Worm (Caenorhabditis elegans) whole organism, late embryonic: ENCODE data around the gene Y53F4B.1.
A peak's percentile ranks its signal among the peaks of the same experiment; 100 is the strongest.
"Not testable (repeated sequence)": the region's sequence is repeated elsewhere in the genome, so short reads cannot be mapped to it uniquely, and the experiment has no call there.

Experiments used
- C38D4.7 ChIP-seq: fragments of 200-800 bp; sonication (Bioruptor generic); optimal IDR thresholded peaks from 2 replicates; lab custom pipeline; 2018; ENCODE audit warnings: mild to moderate bottlenecking, missing genetic modification characterization, moderate library complexity, missing compliant biosample characterization
- K02D7.2 ChIP-seq: sonication (generic microtip); optimal IDR thresholded peaks from 2 replicates; lab custom pipeline; 2017; ENCODE audit warnings: mild to moderate bottlenecking, missing genetic modification characterization, missing compliant biosample characterization
- ceh-18 ChIP-seq: sonication (generic microtip); optimal IDR thresholded peaks from 2 replicates; lab custom pipeline; 2016; ENCODE audit warnings: missing genetic modification characterization, missing compliant biosample characterization
- ceh-22 ChIP-seq: sonication (generic microtip); optimal IDR thresholded peaks from 2 replicates; lab custom pipeline; 2017; ENCODE audit warnings: missing biosample characterization, missing genetic modification characterization
- ceh-24 ChIP-seq: sonication (generic microtip); optimal IDR thresholded peaks from 2 replicates; lab custom pipeline; 2016; ENCODE audit warnings: mild to moderate bottlenecking, missing genetic modification characterization, missing compliant biosample characterization
- ceh-30 ChIP-seq: fragments of 150-350 bp; optimal IDR thresholded peaks from 2 replicates; lab custom pipeline; 2014; ENCODE audit warnings: missing biosample characterization, missing genetic modification characterization
- ceh-31 ChIP-seq: sonication (generic microtip); optimal IDR thresholded peaks from 2 replicates; lab custom pipeline; 2016; ENCODE audit warnings: missing genetic modification characterization, missing compliant biosample characterization
- ceh-34 ChIP-seq: sonication (generic microtip); optimal IDR thresholded peaks from 2 replicates; lab custom pipeline; 2016; ENCODE audit warnings: mild to moderate bottlenecking, missing genetic modification characterization, missing compliant biosample characterization
- ceh-48 ChIP-seq: sonication (generic microtip); optimal IDR thresholded peaks from 2 replicates; lab custom pipeline; 2016; ENCODE audit warnings: missing genetic modification characterization, inconsistent platforms, missing compliant biosample characterization
- ceh-9 ChIP-seq: sonication (generic microtip); optimal IDR thresholded peaks from 2 replicates; lab custom pipeline; 2016; ENCODE audit warnings: mild to moderate bottlenecking, missing genetic modification characterization, inconsistent platforms, missing compliant biosample characterization
- dve-1 ChIP-seq: sonication (generic microtip); optimal IDR thresholded peaks from 2 replicates; lab custom pipeline; 2017; ENCODE audit warnings: antibody characterized with exemption, mild to moderate bottlenecking, missing genetic modification characterization, missing compliant biosample characterization
- elt-2 ChIP-seq: sonication (generic microtip); optimal IDR thresholded peaks from 2 replicates; lab custom pipeline; 2016; ENCODE audit warnings: missing genetic modification reagents, missing genetic modification characterization, missing compliant biosample characterization
- eyg-1 ChIP-seq: sonication (generic microtip); optimal IDR thresholded peaks from 2 replicates; lab custom pipeline; 2016; ENCODE audit warnings: missing genotype, missing genetic modification characterization, missing compliant biosample characterization
- fkh-6 ChIP-seq: sonication (generic microtip); optimal IDR thresholded peaks from 2 replicates; lab custom pipeline; 2016; ENCODE audit warnings: missing genetic modification characterization, missing compliant biosample characterization
- gmeb-2 ChIP-seq: sonication (generic microtip); optimal IDR thresholded peaks from 2 replicates; lab custom pipeline; 2016; ENCODE audit warnings: missing genetic modification characterization, inconsistent platforms, missing compliant biosample characterization
- hlh-13 ChIP-seq: fragments of 200-800 bp; sonication (Bioruptor generic); optimal IDR thresholded peaks from 2 replicates; lab custom pipeline; 2018; ENCODE audit warnings: mild to moderate bottlenecking, missing genetic modification characterization, missing compliant biosample characterization
- hlh-15 ChIP-seq: sonication (generic microtip); optimal IDR thresholded peaks from 2 replicates; lab custom pipeline; 2016; ENCODE audit warnings: missing genetic modification characterization, missing compliant biosample characterization
- hlh-6 ChIP-seq: sonication (generic microtip); optimal IDR thresholded peaks from 2 replicates; lab custom pipeline; 2016; ENCODE audit warnings: missing genotype, missing genetic modification characterization, missing compliant biosample characterization
- hlh-8 ChIP-seq: sonication (generic microtip); optimal IDR thresholded peaks from 2 replicates; lab custom pipeline; 2016; ENCODE audit warnings: missing genotype, missing genetic modification characterization, missing compliant biosample characterization
- madf-2 ChIP-seq: sonication (generic microtip); optimal IDR thresholded peaks from 2 replicates; lab custom pipeline; 2017; ENCODE audit warnings: missing genetic modification characterization, missing compliant biosample characterization
- mec-3 ChIP-seq: sonication (generic microtip); optimal IDR thresholded peaks from 2 replicates; lab custom pipeline; 2016; ENCODE audit warnings: borderline replicate concordance, missing genetic modification characterization, missing compliant biosample characterization
- nfya-1 ChIP-seq: sonication (generic microtip); optimal IDR thresholded peaks from 2 replicates; lab custom pipeline; 2017; ENCODE audit warnings: missing genetic modification characterization, mild to moderate bottlenecking, missing compliant biosample characterization, antibody characterized with exemption, moderate library complexity
- nhr-11 ChIP-seq: fragments of 150-350 bp; optimal IDR thresholded peaks from 2 replicates; lab custom pipeline; 2014; ENCODE audit warnings: missing biosample characterization, missing genetic modification characterization
- npax-4 ChIP-seq: sonication (generic microtip); optimal IDR thresholded peaks from 2 replicates; lab custom pipeline; 2016; ENCODE audit warnings: missing genetic modification characterization, missing compliant biosample characterization
- odd-2 ChIP-seq: sonication (generic microtip); optimal IDR thresholded peaks from 2 replicates; lab custom pipeline; 2017; ENCODE audit warnings: antibody characterized with exemption, mild to moderate bottlenecking, missing genetic modification characterization, missing compliant biosample characterization
- pag-3 ChIP-seq: sonication (generic microtip); optimal IDR thresholded peaks from 2 replicates; lab custom pipeline; 2016; ENCODE audit warnings: missing compliant biosample characterization, missing genetic modification characterization, borderline replicate concordance
- pat-9 ChIP-seq: fragments of 200-800 bp; sonication (Bioruptor generic); optimal IDR thresholded peaks from 2 replicates; lab custom pipeline; 2018; ENCODE audit warnings: mild to moderate bottlenecking, missing genetic modification characterization, moderate library complexity, missing compliant biosample characterization
- pax-1 ChIP-seq: fragments of 150-350 bp; optimal IDR thresholded peaks from 2 replicates; lab custom pipeline; 2014; ENCODE audit warnings: missing biosample characterization, missing genetic modification characterization
- pqm-1 ChIP-seq: sonication (generic microtip); optimal IDR thresholded peaks from 2 replicates; lab custom pipeline; 2016; ENCODE audit warnings: missing genetic modification characterization, missing compliant biosample characterization
- ref-2 ChIP-seq: sonication (generic microtip); optimal IDR thresholded peaks from 2 replicates; lab custom pipeline; 2016; ENCODE audit warnings: missing genetic modification characterization, missing compliant biosample characterization
- rnt-1 ChIP-seq: sonication (generic microtip); optimal IDR thresholded peaks from 2 replicates; lab custom pipeline; 2016; ENCODE audit warnings: missing genetic modification characterization, missing compliant biosample characterization
- sdc-2 ChIP-seq: sonication (generic microtip); optimal IDR thresholded peaks from 2 replicates; lab custom pipeline; 2016; ENCODE audit warnings: missing genotype, missing genetic modification characterization, missing compliant biosample characterization
- tbx-2 ChIP-seq: sonication (generic microtip); optimal IDR thresholded peaks from 2 replicates; lab custom pipeline; 2016; ENCODE audit warnings: missing genetic modification characterization, missing compliant biosample characterization
- tbx-7 ChIP-seq: sonication (generic microtip); optimal IDR thresholded peaks from 2 replicates; lab custom pipeline; 2016; ENCODE audit warnings: missing genotype, missing genetic modification characterization, missing compliant biosample characterization
- ttx-3 ChIP-seq: sonication (generic microtip); optimal IDR thresholded peaks from 2 replicates; lab custom pipeline; 2016; ENCODE audit warnings: missing genetic modification reagents, missing genetic modification characterization, missing compliant biosample characterization
- unc-3 ChIP-seq, 2 experiments: fragments of 200-800 bp in 1 of 2; sonication (Bioruptor generic) in 1 of 2; sonication (generic microtip) in 1 of 2; conservative IDR thresholded peaks in 1 of 2; optimal IDR thresholded peaks in 1 of 2; 2 replicates each; pipeline versions ENCODE4 v1.3.6 to Lab custom; 2016 to 2022; ENCODE audit warnings: missing compliant biosample characterization in 2 of 2, missing genetic modification characterization in 2 of 2, missing genetic modification reagents in 1 of 2
- unc-42 ChIP-seq: sonication (generic microtip); optimal IDR thresholded peaks from 2 replicates; lab custom pipeline; 2016; ENCODE audit warnings: missing genotype, missing genetic modification characterization, missing compliant biosample characterization
- unc-86 ChIP-seq: sonication (generic microtip); optimal IDR thresholded peaks from 2 replicates; lab custom pipeline; 2016; ENCODE audit warnings: missing genetic modification characterization, missing compliant biosample characterization
- ztf-16 ChIP-seq: sonication (generic microtip); optimal IDR thresholded peaks from 2 replicates; lab custom pipeline; 2017; ENCODE audit warnings: missing genetic modification characterization, missing compliant biosample characterization

Gene Y53F4B.1

DNA sequence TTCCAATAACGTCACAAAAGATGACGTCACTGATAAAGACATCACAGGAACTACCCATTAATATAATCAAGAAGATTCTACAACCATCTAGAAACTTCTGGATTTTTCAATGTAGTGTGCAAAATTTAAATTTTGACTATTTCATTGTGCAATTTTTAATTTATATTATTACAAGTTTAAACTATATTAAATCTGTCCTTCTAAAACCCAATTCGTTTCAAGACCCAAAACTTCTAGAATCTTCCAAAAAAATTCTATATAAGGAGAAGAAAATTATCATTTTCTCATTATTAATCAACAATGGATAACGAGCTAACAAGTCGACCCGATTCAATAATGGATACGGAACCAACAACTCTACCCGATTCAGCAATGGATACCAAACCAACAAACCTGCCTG lies 34.6 kb upstream of the Y53F4B.1 start, which contains the start of gene Y53F4B.7:
Gene Y53F4B.7, plus strand, starts transcription at position 301 of the 400 bp plus-strand sequence.
- TF ChIP-seq unc-86 (tag; lab: Kevin White, UChicago); ceh-34; eyg-1 (tag; lab: Kevin White, UChicago): not testable (repeated sequence)

- not testable (repeated sequence) for TF ChIP-seq fkh-6 (tag; lab: Kevin White, UChicago); ceh-22; tbx-2 (tag; lab: Kevin White, UChicago)
Observed at ce11 chrII:14988171-14988570, 30.2 kb upstream of the Y53F4B.1 start, which contains the start of gene Y53F4B.43. Gene Y53F4B.43, plus strand, starts transcription at chrII:14988471.

- no peak for TF ChIP-seq ceh-48 (tag; lab: Kevin White, UChicago)
Observed at ce11 chrII:14983909-14984308, 25.9 kb upstream of the Y53F4B.1 start, which contains the start of gene Y53F4B.5. Gene Y53F4B.5, minus strand, starts transcription at chrII:14984009.

DNA sequence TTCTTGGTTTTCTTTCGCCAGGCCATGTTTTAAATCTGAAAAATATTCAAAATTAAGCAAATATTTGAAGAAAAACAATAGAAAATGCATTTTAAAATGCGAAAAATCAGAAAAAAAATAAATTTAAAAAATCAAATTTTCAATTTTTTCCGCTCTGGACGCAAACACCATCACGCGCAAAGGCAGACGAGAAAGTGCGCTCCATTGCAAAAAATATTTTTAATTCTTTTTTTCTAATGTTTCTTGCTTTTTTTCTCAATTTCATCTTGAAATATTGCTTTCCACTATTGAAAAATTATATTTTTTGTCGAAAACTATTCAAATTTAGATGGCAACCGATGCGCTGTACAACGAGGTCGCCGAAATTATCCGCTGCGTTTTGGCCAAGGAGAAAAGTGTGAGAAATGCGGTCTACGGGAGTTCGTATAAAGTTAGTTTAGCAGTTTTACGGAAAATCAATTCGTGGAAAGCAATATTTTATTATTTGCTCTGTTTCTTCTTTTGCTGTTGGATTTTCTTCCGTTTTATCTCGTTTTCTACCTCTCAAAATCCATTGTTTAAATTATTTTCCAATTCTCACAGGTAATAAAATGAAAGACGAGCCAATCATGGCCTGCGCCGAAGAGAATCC lies 11.4 kb upstream of the Y53F4B.1 start, which contains the start of the genes pole-4, nsun-5 and metl-2:
Gene pole-4, minus strand, starts transcription at position 35 of the 631 bp plus-strand sequence.
Gene nsun-5, plus strand, starts transcription at position 298 of the 631 bp plus-strand sequence.
Gene metl-2, plus strand, starts transcription at position 581 of the 631 bp plus-strand sequence.
- TF ChIP-seq tbx-2 (tag; lab: Kevin White, UChicago): peak; percentile 13
- peak; percentile 6 for TF ChIP-seq nfya-1 (tag; lab: Kevin White, UChicago)
- no peak for TF ChIP-seq nhr-11
- TF ChIP-seq unc-42 (tag; lab: Kevin White, UChicago): peak; percentile 77
- TF ChIP-seq sdc-2 (tag; lab: Kevin White, UChicago): no peak
- TF ChIP-seq ceh-31 (tag; lab: Kevin White, UChicago): peak; percentile 32

DNA sequence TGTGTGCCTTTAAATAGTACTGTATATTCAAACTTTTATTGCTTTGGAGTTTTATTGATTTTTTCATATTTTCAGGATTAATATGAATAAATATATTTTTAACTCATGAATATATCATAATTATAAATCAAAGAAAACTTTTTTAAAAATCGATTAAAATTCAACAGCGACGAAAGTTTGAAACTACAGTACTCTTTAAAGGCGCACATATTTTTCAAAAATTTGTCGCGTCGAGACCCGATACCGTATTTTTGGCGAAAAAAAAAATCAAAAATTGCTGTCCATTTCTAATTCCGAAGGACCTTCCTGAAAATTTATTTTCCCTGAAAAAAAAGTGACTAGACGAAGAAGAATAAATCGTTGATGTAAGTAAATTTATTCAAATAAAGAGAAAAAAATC lies 10.3 kb upstream of the Y53F4B.1 start:
- TF ChIP-seq gmeb-2 (tag; lab: Kevin White, UChicago) (no peak), unc-3 (GFP tag; conservative IDR thresholded peaks at IDR 0.05; lab: Robert Waterston, UW) (no peak), unc-3 (tag; optimal IDR thresholded peaks at IDR 0.05; lab: Kevin White, UChicago) (no peak), madf-2 (tag; lab: Kevin White, UChicago) (no peak), K02D7.2 (tag; lab: Kevin White, UChicago) (no peak), dve-1 (no peak), npax-4 (tag; lab: Kevin White, UChicago) (no peak), pat-9 (tag; lab: Kevin White, UChicago) (no peak)

DNA sequence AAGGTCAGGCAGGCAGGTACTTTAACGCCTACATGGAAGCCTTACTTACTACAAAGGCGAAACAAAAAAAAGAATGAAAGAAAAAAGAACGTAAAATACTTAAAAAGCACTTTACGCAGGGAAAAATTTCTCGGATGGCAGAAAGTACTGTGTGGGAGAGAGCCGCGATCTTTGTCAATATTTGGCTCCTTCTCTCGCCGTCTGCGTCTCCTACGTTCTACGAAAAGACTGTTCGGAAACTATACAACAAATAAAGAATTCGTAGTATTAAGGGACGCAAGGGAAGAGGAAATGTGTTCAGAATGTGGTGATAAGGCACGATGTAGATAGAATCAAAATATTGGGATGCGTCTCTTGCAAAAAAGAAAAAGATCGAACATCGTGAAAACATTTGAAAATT lies 9.1 kb upstream of the Y53F4B.1 start:
- TF ChIP-seq pqm-1 (tag; lab: Kevin White, UChicago) (no peak), K02D7.2 (tag; lab: Kevin White, UChicago) (no peak), ttx-3 (no peak), tbx-7 (tag; lab: Kevin White, UChicago) (no peak), hlh-15 (tag; lab: Kevin White, UChicago) (no peak), odd-2 (tag; lab: Kevin White, UChicago) (no peak), ztf-16 (tag; lab: Kevin White, UChicago) (no peak)

ce11 chrII:14966420-14966819 lies 8.4 kb upstream of the Y53F4B.1 start:
- no peak for TF ChIP-seq hlh-13 (GFP tag; lab: Kevin White, UChicago)
- no peak for TF ChIP-seq hlh-15 (tag; lab: Kevin White, UChicago)
- no peak for TF ChIP-seq pax-1
- TF ChIP-seq C38D4.7 (GFP tag; lab: Kevin White, UChicago): no peak
- TF ChIP-seq ceh-34: no peak
- no peak for TF ChIP-seq nfya-1 (tag; lab: Kevin White, UChicago)
- no peak for TF ChIP-seq hlh-6 (tag; lab: Kevin White, UChicago)
- TF ChIP-seq fkh-6 (tag; lab: Kevin White, UChicago): no peak
- TF ChIP-seq ceh-24 (tag; lab: Kevin White, UChicago): no peak
- TF ChIP-seq ref-2 (tag; lab: Kevin White, UChicago): no peak
- no peak for TF ChIP-seq mec-3 (tag; lab: Kevin White, UChicago)
- TF ChIP-seq ceh-9 (tag; lab: Kevin White, UChicago): no peak
- no peak for TF ChIP-seq elt-2 (tag; lab: Kevin White, UChicago)
- TF ChIP-seq hlh-8 (tag; lab: Kevin White, UChicago): no peak
- TF ChIP-seq sdc-2 (tag; lab: Kevin White, UChicago): no peak
- no peak for TF ChIP-seq unc-86 (tag; lab: Kevin White, UChicago)
- TF ChIP-seq rnt-1: no peak
- TF ChIP-seq ceh-30: no peak
- TF ChIP-seq ceh-18 (tag; lab: Kevin White, UChicago): no peak
- TF ChIP-seq pag-3 (tag; lab: Kevin White, UChicago): no peak
- TF ChIP-seq, all 69 proteins: peak for 0
